Worm (Caenorhabditis elegans): ENCODE results near the gene fbxa-48.
A peak's percentile ranks its signal among the peaks of the same experiment; 100 is the strongest.

fbxa-48 gene

ce11 chrIII:2272075-2272474 is at the start of gene fbxa-48:
fbxa-48 (minus strand) TSS chrIII:2272175.
- TF ChIP-seq fos-1 (tag; optimal IDR thresholded peaks at IDR 0.05) (peak; percentile 48), F13H6.1 (tag; optimal IDR thresholded peaks at IDR 0.05) (no peak)

DNA sequence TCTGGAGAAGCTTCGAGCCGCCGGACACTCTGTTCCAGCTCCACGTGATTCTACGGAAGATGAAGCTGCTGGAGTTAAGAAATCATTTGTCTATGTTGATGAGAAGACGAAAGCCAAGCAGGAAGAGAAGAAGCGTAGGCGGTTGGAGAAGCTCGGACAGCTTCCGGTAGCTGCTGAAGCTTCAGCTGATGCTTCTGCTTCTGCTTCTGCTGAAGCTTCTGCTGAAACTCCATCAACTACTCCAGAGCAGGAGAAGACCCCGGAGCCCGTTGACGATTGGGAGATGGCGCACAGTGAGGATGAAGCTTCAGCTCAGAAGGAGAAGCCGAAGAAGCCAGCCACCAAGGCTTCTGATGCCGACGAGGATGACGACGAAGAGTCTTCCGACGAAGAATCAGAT is 44.5 kb upstream of the fbxa-48 start:
- no peak for TF ChIP-seq F13H6.1 (tag; optimal IDR thresholded peaks at IDR 0.05)
- no peak for TF ChIP-seq unc-39 (tag; optimal IDR thresholded peaks at IDR 0.05)
- no peak for TF ChIP-seq elt-1 (tag; optimal IDR thresholded peaks at IDR 0.05)
- no peak for TF ChIP-seq ceh-82 (tag; optimal IDR thresholded peaks at IDR 0.05)
- TF ChIP-seq dmd-4 (tag; optimal IDR thresholded peaks at IDR 0.05), result no peak
- TF ChIP-seq ZK546.5 (tag; optimal IDR thresholded peaks at IDR 0.05), result no peak
- no peak for TF ChIP-seq sem-4 (tag; optimal IDR thresholded peaks at IDR 0.05)
- TF ChIP-seq nhr-77 (tag; optimal IDR thresholded peaks at IDR 0.05), result no peak
- TF ChIP-seq snpc-4 (tag; optimal IDR thresholded peaks at IDR 0.05), result no peak
- no peak for TF ChIP-seq crh-2 (tag; optimal IDR thresholded peaks at IDR 0.05)
- TF ChIP-seq ama-1 (optimal IDR thresholded peaks at IDR 0.05), result no peak

DNA sequence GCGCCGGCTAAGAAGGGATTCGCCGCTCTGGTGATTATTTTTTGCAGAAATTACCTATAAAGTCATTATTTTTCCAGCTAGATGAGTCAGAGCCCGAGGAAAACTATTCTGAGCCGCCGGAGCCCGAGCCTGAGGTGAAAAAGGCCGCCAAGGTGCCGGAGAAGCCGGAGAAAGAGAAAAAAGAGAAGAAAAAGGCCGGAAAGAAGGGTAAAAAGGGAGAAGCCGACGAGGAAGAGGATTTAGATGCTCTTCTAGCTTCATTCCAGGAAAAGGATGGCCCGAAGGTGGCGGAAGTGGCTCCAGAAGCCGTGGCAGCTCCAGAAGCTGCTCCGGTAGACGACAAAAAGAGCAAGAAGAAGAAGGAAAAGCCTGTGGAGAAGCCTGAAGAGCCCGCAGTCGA is 42.7 kb upstream of the fbxa-48 start:
- TF ChIP-seq nhr-12 (tag; optimal IDR thresholded peaks at IDR 0.05), result no peak
- no peak for TF ChIP-seq unc-39 (tag; optimal IDR thresholded peaks at IDR 0.05)
- TF ChIP-seq mdl-1 (tag; optimal IDR thresholded peaks at IDR 0.05), result no peak

DNA sequence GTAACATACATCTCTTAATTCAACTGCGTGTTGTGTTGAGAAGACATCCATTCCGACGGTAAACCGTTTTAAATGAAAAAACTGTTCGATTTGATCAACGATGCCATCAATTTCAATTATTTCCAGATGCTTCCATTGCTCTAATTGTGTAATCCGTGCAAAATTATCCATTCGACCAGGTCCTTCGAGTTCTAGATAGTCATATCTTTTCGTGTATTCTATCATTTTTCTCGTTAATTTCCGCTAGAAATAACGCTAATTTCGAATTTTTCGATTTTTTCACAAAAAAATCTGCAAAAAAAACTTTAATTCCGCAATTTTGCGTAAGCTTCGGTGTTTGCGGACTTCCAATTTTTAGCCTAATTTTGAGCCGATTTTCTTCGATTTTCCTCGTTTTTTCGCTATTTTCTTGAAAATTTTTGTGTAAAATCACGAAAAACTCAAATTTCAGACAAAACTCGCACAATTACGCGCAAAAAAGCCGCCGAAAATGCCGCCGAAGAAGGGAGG is 42.1 kb upstream of the fbxa-48 start, which contains the start of the genes fbxa-66 and iffb-1:
Gene fbxa-66 (minus strand): TSS at position 51 of the 510 bp plus-strand sequence.
Gene iffb-1 (plus strand): TSS at position 452 of the 510 bp plus-strand sequence.
- no peak for TF ChIP-seq F13H6.1 (tag; optimal IDR thresholded peaks at IDR 0.05)
- no peak for TF ChIP-seq alr-1 (tag; optimal IDR thresholded peaks at IDR 0.05)
- TF ChIP-seq lin-13 (GFP tag; optimal IDR thresholded peaks at IDR 0.05), result peak; percentile 5
- no peak for TF ChIP-seq zag-1 (tag; optimal IDR thresholded peaks at IDR 0.05)
- TF ChIP-seq lsy-2 (tag; optimal IDR thresholded peaks at IDR 0.05), result peak; percentile 18 to 46
- no peak for TF ChIP-seq mab-5 (tag; optimal IDR thresholded peaks at IDR 0.05)
- TF ChIP-seq nhr-25 (tag; optimal IDR thresholded peaks at IDR 0.05), result no peak
- no peak for TF ChIP-seq ztf-4 (tag; optimal IDR thresholded peaks at IDR 0.05)
- no peak for TF ChIP-seq mbf-1 (tag; optimal IDR thresholded peaks at IDR 0.05)
- peak; percentile 23 for TF ChIP-seq gmeb-1 (tag; optimal IDR thresholded peaks at IDR 0.05)
- no peak for TF ChIP-seq sem-4 (tag; optimal IDR thresholded peaks at IDR 0.05)
- peak; percentile 47 for TF ChIP-seq unc-55 (GFP tag; optimal IDR thresholded peaks at IDR 0.05)
- TF ChIP-seq ama-1 (optimal IDR thresholded peaks at IDR 0.05), result no peak
- TF ChIP-seq snpc-4 (tag; optimal IDR thresholded peaks at IDR 0.05), result no peak
- TF ChIP-seq C34F6.9 (tag; optimal IDR thresholded peaks at IDR 0.05), result peak; percentile 25
- TF ChIP-seq aly-2 (tag; optimal IDR thresholded peaks at IDR 0.05), result no peak
- no peak for TF ChIP-seq skn-1 (tag; optimal IDR thresholded peaks at IDR 0.05)
- TF ChIP-seq lin-39 (tag; optimal IDR thresholded peaks at IDR 0.05), result no peak
- no peak for TF ChIP-seq ztf-11 (tag; optimal IDR thresholded peaks at IDR 0.05)

DNA sequence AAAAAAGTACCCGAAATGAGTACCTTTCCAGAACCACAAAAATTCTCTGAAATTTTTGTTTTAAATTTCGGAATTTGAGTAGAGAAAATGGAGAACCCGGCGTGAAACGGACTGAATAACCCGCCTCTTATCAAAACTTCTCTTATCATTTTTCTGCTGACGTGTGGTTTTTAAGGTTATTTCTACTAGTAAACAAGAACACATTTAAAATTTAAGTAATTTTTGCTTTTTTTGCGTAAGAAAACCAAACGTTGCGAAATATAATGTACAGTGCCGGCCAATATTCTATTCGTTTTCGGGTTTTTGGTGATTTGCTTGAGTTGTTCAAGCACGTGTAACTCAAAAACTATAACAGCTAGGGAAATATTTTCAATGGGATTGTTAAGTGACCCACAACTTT is 39.0 kb upstream of the fbxa-48 start:
- no peak for TF ChIP-seq nhr-23 (tag; optimal IDR thresholded peaks at IDR 0.05)
- no peak for TF ChIP-seq egl-27 (tag; optimal IDR thresholded peaks at IDR 0.05)
- no peak for TF ChIP-seq nhr-12 (tag; optimal IDR thresholded peaks at IDR 0.05)
- TF ChIP-seq nhr-129 (tag; optimal IDR thresholded peaks at IDR 0.05), result no peak
- no peak for TF ChIP-seq mab-5 (tag; optimal IDR thresholded peaks at IDR 0.05)
- no peak for TF ChIP-seq nhr-11 (tag; optimal IDR thresholded peaks at IDR 0.05)
- no peak for TF ChIP-seq ztf-1 (GFP tag; conservative IDR thresholded peaks at IDR 0.05)

- TF ChIP-seq nhr-6 (tag; optimal IDR thresholded peaks at IDR 0.05), result no peak
- no peak for TF ChIP-seq gmeb-1 (tag; optimal IDR thresholded peaks at IDR 0.05)
- TF ChIP-seq nhr-77 (tag; optimal IDR thresholded peaks at IDR 0.05), result no peak
- no peak for TF ChIP-seq ceh-16 (tag; optimal IDR thresholded peaks at IDR 0.05)
- no peak for TF ChIP-seq sma-3 (GFP tag; optimal IDR thresholded peaks at IDR 0.05)
Measured at ce11 chrIII:2308026-2308425, 36.1 kb upstream of the fbxa-48 start, which contains the start of the genes fbxa-1 and Y54F10BM.20. fbxa-1 (minus strand) TSS chrIII:2308126. Y54F10BM.20 (plus strand) TSS chrIII:2308256.

All from whole organism, L2 larva.